Fruit fly (Drosophila melanogaster) whole organism, wandering third instar larva: ENCODE results near the gene MICU3.

Source experiments
- Abd-B ChIP-seq: fragments of >200 bp; optimal IDR thresholded peaks from 2 replicates; lab custom pipeline; 2017; ENCODE audit warnings: missing biosample characterization, missing genetic modification characterization
- CG32264 ChIP-seq: fragments of 200-800 bp; sonication (Bioruptor generic); optimal IDR thresholded peaks from 2 replicates; lab custom pipeline; 2016; ENCODE audit warnings: missing biosample characterization, missing genetic modification characterization
- CG9705 ChIP-seq: fragments of 200-800 bp; sonication (Bioruptor generic); optimal IDR thresholded peaks from 2 replicates; lab custom pipeline; 2018; ENCODE audit warnings: missing biosample characterization, mild to moderate bottlenecking, missing genetic modification characterization
- CrebA ChIP-seq: fragments of 200-800 bp; sonication (Bioruptor generic); optimal IDR thresholded peaks from 2 replicates; lab custom pipeline; 2016; ENCODE audit warnings: missing biosample characterization, mild to moderate bottlenecking, missing genetic modification characterization, borderline replicate concordance
- Dfd ChIP-seq: fragments of >200 bp; optimal IDR thresholded peaks from 2 replicates; lab custom pipeline; 2017; ENCODE audit warnings: missing biosample characterization, missing genetic modification characterization
- Dif ChIP-seq: fragments of 200-275, 200-300 bp; sonication (Bioruptor generic); optimal IDR thresholded peaks from 2 replicates; lab custom pipeline; 2018; ENCODE audit warnings: missing biosample characterization, missing genetic modification characterization; ENCODE audit not compliant: partially characterized antibody
- GATAd ChIP-seq: sonication (Bioruptor generic); optimal IDR thresholded peaks from 2 replicates; lab custom pipeline; 2016; ENCODE audit warnings: missing biosample characterization, missing genetic modification characterization
- HLH106 ChIP-seq: fragments of 200-800 bp; optimal IDR thresholded peaks from 3 replicates; lab custom pipeline; 2019; ENCODE audit warnings: missing biosample characterization, mild to moderate bottlenecking, missing genetic modification characterization, moderate library complexity
- Hnf4 ChIP-seq: fragments of 200-800 bp; sonication (Bioruptor generic); optimal IDR thresholded peaks from 2 replicates; lab custom pipeline; 2016; ENCODE audit warnings: missing biosample characterization, mild to moderate bottlenecking, missing genetic modification characterization
- Hr78 ChIP-seq: fragments of >200 bp; optimal IDR thresholded peaks from 2 replicates; lab custom pipeline; 2017; ENCODE audit warnings: missing biosample characterization, missing genetic modification characterization
- Hr83 ChIP-seq: fragments of 200-300 bp; sonication (Bioruptor generic); optimal IDR thresholded peaks from 2 replicates; lab custom pipeline; 2016; ENCODE audit warnings: missing biosample characterization, mild to moderate bottlenecking, missing genetic modification characterization, moderate library complexity; ENCODE audit not compliant: poor library complexity, severe bottlenecking
- Jra ChIP-seq: sonication (Bioruptor generic); optimal IDR thresholded peaks from 2 replicates; lab custom pipeline; 2016; ENCODE audit warnings: missing biosample characterization, missing genetic modification characterization
- Mio ChIP-seq: sonication (Bioruptor generic); optimal IDR thresholded peaks from 2 replicates; lab custom pipeline; 2016; ENCODE audit warnings: missing biosample characterization, missing genetic modification characterization
- Myc ChIP-seq: fragments of >200 bp; optimal IDR thresholded peaks from 2 replicates; lab custom pipeline; 2017
- N ChIP-seq: fragments of >200 bp; optimal IDR thresholded peaks from 2 replicates; lab custom pipeline; 2018; ENCODE audit warnings: missing biosample characterization, missing external identifiers, missing genetic modification characterization
- OdsH ChIP-seq: fragments of 200-800 bp; sonication (Bioruptor generic); optimal IDR thresholded peaks from 2 replicates; lab custom pipeline; 2016; ENCODE audit warnings: missing biosample characterization, mild to moderate bottlenecking, missing genetic modification characterization
- Rel ChIP-seq, 2 experiments: fragments of 200-800 bp; sonication (Bioruptor generic) in 1 of 2; optimal IDR thresholded peaks; 2 replicates in 1 of 2; 3 replicates in 1 of 2; lab custom pipeline; 2016 to 2019; ENCODE audit warnings: mild to moderate bottlenecking in 2 of 2, missing biosample characterization in 2 of 2, missing genetic modification characterization in 2 of 2, moderate library complexity in 1 of 2
- Sp1 ChIP-seq: fragments of 200-800 bp; sonication (Bioruptor generic); optimal IDR thresholded peaks from 3 replicates; lab custom pipeline; 2019; ENCODE audit warnings: missing biosample characterization, mild to moderate bottlenecking, missing genetic modification characterization, moderate library complexity
- Vsx2 ChIP-seq: fragments of 200-300, 225-300 bp; sonication (Bioruptor generic); optimal IDR thresholded peaks from 2 replicates; lab custom pipeline; 2018; ENCODE audit warnings: missing biosample characterization, missing genetic modification characterization; ENCODE audit not compliant: partially characterized antibody
- br ChIP-seq: fragments of 200-800 bp; sonication (Bioruptor generic); optimal IDR thresholded peaks from 2 replicates; lab custom pipeline; 2016; ENCODE audit warnings: missing biosample characterization, missing genetic modification characterization
- brk ChIP-seq: fragments of 200-800 bp; sonication (Bioruptor generic); optimal IDR thresholded peaks from 2 replicates; lab custom pipeline; 2016; ENCODE audit warnings: missing biosample characterization, mild to moderate bottlenecking, missing genetic modification characterization
- dl ChIP-seq, 2 experiments: fragments of 175-275, 200-275 bp in 1 of 2; fragments of 200-275 bp in 1 of 2; sonication (Bioruptor generic); optimal IDR thresholded peaks; lab custom pipeline; 2018; ENCODE audit warnings: mild to moderate bottlenecking in 2 of 2, missing biosample characterization in 2 of 2, missing genetic modification characterization in 2 of 2, moderate library complexity in 2 of 2; ENCODE audit not compliant: partially characterized antibody in 2 of 2, insufficient read depth in 1 of 2
- dmrt93B ChIP-seq: fragments of 200-800 bp; sonication (Bioruptor generic); optimal IDR thresholded peaks from 2 replicates; lab custom pipeline; 2018; ENCODE audit warnings: missing biosample characterization, mild to moderate bottlenecking, missing genetic modification characterization
- dsf ChIP-seq: sonication (Bioruptor generic); optimal IDR thresholded peaks from 2 replicates; lab custom pipeline; 2016; ENCODE audit warnings: missing biosample characterization, missing genetic modification characterization, borderline replicate concordance
- ey ChIP-seq: fragments of 200-800 bp; sonication (Bioruptor generic); optimal IDR thresholded peaks from 2 replicates; lab custom pipeline; 2016; ENCODE audit warnings: missing biosample characterization, missing genetic modification characterization
- foxo ChIP-seq, 2 experiments: fragments of 200-800 bp; sonication (Bioruptor generic); optimal IDR thresholded peaks; 2 replicates in 1 of 2; 3 replicates in 1 of 2; lab custom pipeline; 2016 to 2017; ENCODE audit warnings: missing biosample characterization in 2 of 2, missing genetic modification characterization in 2 of 2
- fru ChIP-seq: fragments of 200-800 bp; sonication (Bioruptor generic); optimal IDR thresholded peaks from 3 replicates; lab custom pipeline; 2016; ENCODE audit warnings: missing biosample characterization, mild to moderate bottlenecking, missing genetic modification characterization
- h ChIP-seq: fragments of 200-800 bp; sonication (Bioruptor generic); optimal IDR thresholded peaks from 3 replicates; lab custom pipeline; 2016; ENCODE audit warnings: missing biosample characterization, mild to moderate bottlenecking, missing genetic modification characterization
- jim ChIP-seq: fragments of 175-275, 200-325 bp; sonication (Bioruptor generic); optimal IDR thresholded peaks from 2 replicates; lab custom pipeline; 2016; ENCODE audit warnings: missing biosample characterization, mild to moderate bottlenecking, missing genetic modification characterization
- lola ChIP-seq: fragments of >200 bp; optimal IDR thresholded peaks from 2 replicates; lab custom pipeline; 2017; ENCODE audit warnings: missing biosample characterization, missing genetic modification characterization
- pan ChIP-seq: fragments of >200 bp; optimal IDR thresholded peaks from 2 replicates; lab custom pipeline; 2017
- psq ChIP-seq: fragments of 200-800 bp; sonication (Bioruptor generic); optimal IDR thresholded peaks from 3 replicates; lab custom pipeline; 2017; ENCODE audit warnings: missing biosample characterization, mild to moderate bottlenecking, missing genetic modification characterization, moderate library complexity
- rgr ChIP-seq: fragments of 200-800 bp; sonication (Bioruptor generic); optimal IDR thresholded peaks from 3 replicates; lab custom pipeline; 2016; ENCODE audit warnings: missing biosample characterization, mild to moderate bottlenecking, missing genetic modification characterization
- sage ChIP-seq: fragments of 200-800 bp; sonication (Bioruptor generic); optimal IDR thresholded peaks from 2 replicates; lab custom pipeline; 2016; ENCODE audit warnings: missing biosample characterization, mild to moderate bottlenecking, missing genetic modification characterization
- sv ChIP-seq: fragments of 200-800 bp; sonication (Bioruptor generic); optimal IDR thresholded peaks from 3 replicates; lab custom pipeline; 2016; ENCODE audit warnings: missing biosample characterization, missing genetic modification characterization
- tai ChIP-seq: sonication (Bioruptor generic); optimal IDR thresholded peaks from 2 replicates; lab custom pipeline; 2016; ENCODE audit warnings: missing biosample characterization, missing genetic modification characterization
- usp ChIP-seq: fragments of >200 bp; optimal IDR thresholded peaks from 2 replicates; lab custom pipeline; 2017; ENCODE audit warnings: missing biosample characterization, missing genetic modification characterization
- woc ChIP-seq: sonication (Bioruptor generic); optimal IDR thresholded peaks from 2 replicates; lab custom pipeline; 2016; ENCODE audit warnings: missing biosample characterization, mild to moderate bottlenecking, missing genetic modification characterization

Gene MICU3

DNA sequence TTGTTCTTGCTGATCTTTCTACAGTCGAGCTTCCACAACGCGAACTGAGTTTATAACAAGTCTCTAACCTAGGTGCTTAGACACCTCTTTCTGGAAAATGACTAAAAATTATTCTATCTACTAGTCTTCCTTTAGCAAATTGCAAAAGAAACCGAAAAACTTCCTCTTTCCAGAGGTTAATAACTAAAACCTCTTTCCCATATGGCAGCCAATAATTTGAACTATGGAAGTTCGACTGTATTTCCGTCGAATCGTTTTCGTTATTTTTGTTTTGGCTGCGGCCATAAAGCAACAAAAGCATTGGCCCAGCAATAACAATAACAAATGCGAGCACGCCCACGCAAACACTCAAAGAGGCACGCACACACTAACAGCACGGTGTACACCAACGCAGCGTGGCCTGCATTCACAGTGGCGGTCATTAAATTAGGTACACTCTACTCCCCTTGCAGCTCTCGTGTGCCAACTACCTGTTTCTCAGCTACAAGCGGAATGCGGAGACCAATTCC, 33.4 kb downstream of the MICU3 start:
- TF ChIP-seq OdsH (GFP tag; lab: Kevin White, UChicago) (peak; percentile 69), Jra (no peak), Hr78 (no peak), N (GFP tag; lab: Kevin White, UChicago) (no peak), CG9705 (GFP tag; lab: Kevin White, UChicago) (peak; percentile 40), ey (peak; percentile 74), Sp1 (GFP tag; lab: Kevin White, UChicago) (peak; percentile 68), h (GFP tag; lab: Kevin White, UChicago) (peak; percentile 80), foxo (GFP tag; optimal IDR thresholded peaks at IDR 0.05; lab: Kevin White, UChicago) (peak; percentile 60 to 79), br (GFP tag; lab: Kevin White, UChicago) (peak; percentile 66), GATAd (GFP tag; lab: Kevin White, UChicago) (no peak), Myc (lab: Kevin White, UChicago) (no peak), dl (GFP tag; optimal IDR thresholded peaks at IDR 0.05; lab: Kevin White, UChicago; ENCODE audit: insufficient read depth in 1 of 2, partially characterized antibody in 2 of 2) (no peak), sage (GFP tag; lab: Kevin White, UChicago) (no peak), Mio (GFP tag; lab: Kevin White, UChicago) (no peak), Rel (GFP tag; optimal IDR thresholded peaks at IDR 0.05; lab: Kevin White, UChicago) (peak; percentile 52), Rel (tag; optimal IDR thresholded peaks at IDR 0.05; lab: Kevin White, UChicago) (peak; percentile 39), jim (GFP tag; lab: Kevin White, UChicago) (no peak), psq (GFP tag; lab: Kevin White, UChicago) (peak; percentile 17), lola (no peak), CG32264 (no peak), tai (GFP tag; lab: Kevin White, UChicago) (no peak), Vsx2 (GFP tag; lab: Kevin White, UChicago) (no peak), sv (no peak), Dfd (GFP tag; lab: Kevin White, UChicago) (no peak), Hr83 (no peak), HLH106 (tag; lab: Kevin White, UChicago) (peak; percentile 67), dsf (GFP tag; lab: Kevin White, UChicago) (no peak), rgr (peak; percentile 73), fru (peak; percentile 67), Abd-B (GFP tag; lab: Kevin White, UChicago) (no peak), usp (GFP tag; lab: Kevin White, UChicago) (no peak), Hnf4 (no peak), brk (GFP tag; lab: Kevin White, UChicago) (no peak), woc (GFP tag; lab: Kevin White, UChicago) (no peak), pan (lab: Kevin White, UChicago) (no peak), CrebA (no peak), Dif (GFP tag; lab: Kevin White, UChicago) (no peak), dmrt93B (peak; percentile 48)

DNA sequence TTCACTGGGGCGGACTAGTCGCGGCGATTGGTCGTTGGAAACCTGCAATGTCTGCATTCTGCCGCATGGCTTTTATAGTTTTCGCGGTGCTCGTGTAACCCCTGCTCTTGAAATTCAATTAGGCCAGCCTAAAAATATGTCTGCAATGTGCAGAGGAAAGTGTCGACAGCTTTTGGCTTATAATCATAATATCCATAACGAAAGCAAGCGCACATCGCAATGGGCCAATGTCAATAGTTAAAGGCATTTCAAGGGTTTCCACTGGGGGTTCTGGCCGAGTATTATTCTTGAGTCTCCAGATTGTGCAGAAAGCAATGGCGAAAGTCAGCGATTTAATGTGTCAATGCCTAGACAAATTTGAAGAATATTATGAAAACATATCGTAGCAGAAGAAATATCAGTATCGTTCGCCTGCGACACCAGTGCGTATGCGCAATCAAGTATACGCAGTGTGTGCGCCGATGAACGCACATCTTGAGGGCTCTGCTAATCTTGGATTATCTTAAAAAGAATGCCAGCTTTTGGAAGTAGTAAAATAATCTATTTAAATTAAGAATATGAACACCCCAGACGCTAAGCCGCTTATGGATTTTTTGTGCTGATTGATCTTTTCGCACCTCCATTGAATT, 41.2 kb downstream of the MICU3 start, which contains the start of gene ninaE:
Gene ninaE (minus strand): TSS at position 51 of the 629 bp plus-strand sequence.
- TF ChIP-seq CG32264 (no peak), rgr (no peak), Dif (GFP tag; lab: Kevin White, UChicago) (no peak), sage (GFP tag; lab: Kevin White, UChicago) (no peak), usp (GFP tag; lab: Kevin White, UChicago) (no peak), Sp1 (GFP tag; lab: Kevin White, UChicago) (no peak), Jra (no peak), OdsH (GFP tag; lab: Kevin White, UChicago) (no peak), Dfd (GFP tag; lab: Kevin White, UChicago) (no peak), lola (no peak), Hr83 (no peak), CrebA (no peak), Vsx2 (GFP tag; lab: Kevin White, UChicago) (no peak), dsf (GFP tag; lab: Kevin White, UChicago) (no peak), jim (GFP tag; lab: Kevin White, UChicago) (no peak), CG9705 (GFP tag; lab: Kevin White, UChicago) (no peak), Hr78 (no peak), tai (GFP tag; lab: Kevin White, UChicago) (no peak), foxo (GFP tag; optimal IDR thresholded peaks at IDR 0.05; lab: Kevin White, UChicago) (no peak)
